Worm (Caenorhabditis elegans) whole organism, midembryonic: Measurements from ENCODE around the gene tbx-35.

Source experiments
- T22C8.4 ChIP-seq: fragments of 200-800 bp; sonication (Bioruptor generic); IDR thresholded peaks from 2 replicates; pipeline ENCODE4 v1.3.6; 2022; ENCODE audit warnings: missing genetic modification characterization, missing compliant biosample characterization
- cog-1 ChIP-seq: sonication (generic microtip); optimal IDR thresholded peaks from 2 replicates; lab custom pipeline; 2016; ENCODE audit warnings: missing genetic modification characterization, missing compliant biosample characterization
- flt-1 ChIP-seq: fragments of 200-800 bp; sonication (Bioruptor generic); IDR thresholded peaks from 2 replicates; pipeline ENCODE4 v1.3.6; 2022; ENCODE audit warnings: missing genetic modification characterization, missing compliant biosample characterization
- klf-2 ChIP-seq: fragments of 200-800 bp; sonication (Bioruptor generic); conservative IDR thresholded peaks from 2 replicates; pipeline ENCODE4 v1.3.6; 2022; ENCODE audit warnings: missing genetic modification reagents, missing genetic modification characterization, missing compliant biosample characterization
- med-1 ChIP-seq: sonication (generic microtip); optimal IDR thresholded peaks from 2 replicates; lab custom pipeline; 2017; ENCODE audit warnings: missing genetic modification characterization, mild to moderate bottlenecking, missing compliant biosample characterization, antibody characterized with exemption, missing genetic modification reagents; ENCODE audit not compliant: insufficient read depth
- ref-1 ChIP-seq: fragments of 200-800 bp; sonication (Bioruptor generic); conservative IDR thresholded peaks from 2 replicates; pipeline ENCODE4 v1.3.6; 2022; ENCODE audit warnings: missing genetic modification reagents, missing genetic modification characterization, missing compliant biosample characterization
- tab-1 ChIP-seq: fragments of 200-800 bp; sonication (Bioruptor generic); IDR thresholded peaks from 2 replicates; pipeline ENCODE4 v1.3.6; 2022; ENCODE audit warnings: missing genetic modification characterization, missing compliant biosample characterization
- ztf-23 ChIP-seq: fragments of 200-800 bp; sonication (Bioruptor generic); IDR thresholded peaks from 2 replicates; pipeline ENCODE4 v1.3.6; 2022; ENCODE audit warnings: missing genetic modification reagents, missing genetic modification characterization, missing compliant biosample characterization
- ztf-29 ChIP-seq: fragments of 200-800 bp; sonication (Bioruptor generic); IDR thresholded peaks from 2 replicates; pipeline ENCODE4 v1.3.6; 2022; ENCODE audit warnings: missing genetic modification reagents, missing genetic modification characterization, missing compliant biosample characterization

Gene tbx-35

DNA sequence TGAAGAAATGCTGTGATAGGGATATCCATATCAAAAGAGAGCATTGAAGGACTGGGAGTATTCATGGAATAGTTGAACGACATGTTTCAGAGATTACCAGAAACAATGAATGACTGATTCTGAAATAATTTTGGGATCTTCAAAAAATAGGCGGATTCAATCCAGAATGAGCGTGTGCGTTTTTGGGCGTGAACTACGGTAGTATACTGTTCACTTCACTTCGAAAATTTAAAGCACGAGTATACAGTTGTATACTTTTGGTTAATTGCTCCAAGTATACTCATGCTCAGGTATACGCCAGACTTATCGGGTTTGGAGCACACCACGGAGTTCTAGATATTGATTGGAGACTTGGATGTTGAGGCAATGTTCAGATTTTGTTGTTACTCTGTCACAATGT, at the start of gene tbx-35:
Gene tbx-35 (minus strand): TSS at position 101 of the 400 bp plus-strand sequence.
- TF ChIP-seq ztf-23 (GFP tag; lab: Robert Waterston, UW) (no peak), ref-1 (GFP tag; lab: Robert Waterston, UW) (no peak), cog-1 (tag; lab: Kevin White, UChicago) (no peak), flt-1 (no peak), T22C8.4 (GFP tag; lab: Robert Waterston, UW) (no peak)

ce11 chrII:5574925-5575324, 49.7 kb upstream of the tbx-35 start:
- TF ChIP-seq ztf-23 (GFP tag; lab: Robert Waterston, UW) (no peak), T22C8.4 (GFP tag; lab: Robert Waterston, UW) (no peak), tab-1 (GFP tag; lab: Robert Waterston, UW) (no peak), cog-1 (tag; lab: Kevin White, UChicago) (no peak), ztf-29 (GFP tag; lab: Robert Waterston, UW) (no peak), ref-1 (GFP tag; lab: Robert Waterston, UW) (no peak), med-1 (GFP tag; lab: Kevin White, UChicago) (no peak), klf-2 (GFP tag; lab: Robert Waterston, UW) (no peak), flt-1 (no peak)

ce11 chrII:5572082-5572746, 47.0 kb upstream of the tbx-35 start:
- no peak for TF ChIP-seq tab-1 (GFP tag; lab: Robert Waterston, UW)
- no peak for TF ChIP-seq T22C8.4 (GFP tag; lab: Robert Waterston, UW)
- no peak for TF ChIP-seq ztf-29 (GFP tag; lab: Robert Waterston, UW)
- no peak for TF ChIP-seq ref-1 (GFP tag; lab: Robert Waterston, UW)
- no peak for TF ChIP-seq med-1 (GFP tag; lab: Kevin White, UChicago)

- TF ChIP-seq cog-1 (tag; lab: Kevin White, UChicago) (no peak), med-1 (GFP tag; lab: Kevin White, UChicago) (no peak), ref-1 (GFP tag; lab: Robert Waterston, UW) (no peak), T22C8.4 (GFP tag; lab: Robert Waterston, UW) (no peak), tab-1 (GFP tag; lab: Robert Waterston, UW) (no peak), ztf-23 (GFP tag; lab: Robert Waterston, UW) (no peak)
Observed at ce11 chrII:5570272-5570671, 45.1 kb upstream of the tbx-35 start, which contains the start of the genes C17C3.1 and C17C3.15. TSS of gene C17C3.1 (plus strand) at chrII:5570572. TSS of gene C17C3.15 (plus strand) at chrII:5570654.

DNA sequence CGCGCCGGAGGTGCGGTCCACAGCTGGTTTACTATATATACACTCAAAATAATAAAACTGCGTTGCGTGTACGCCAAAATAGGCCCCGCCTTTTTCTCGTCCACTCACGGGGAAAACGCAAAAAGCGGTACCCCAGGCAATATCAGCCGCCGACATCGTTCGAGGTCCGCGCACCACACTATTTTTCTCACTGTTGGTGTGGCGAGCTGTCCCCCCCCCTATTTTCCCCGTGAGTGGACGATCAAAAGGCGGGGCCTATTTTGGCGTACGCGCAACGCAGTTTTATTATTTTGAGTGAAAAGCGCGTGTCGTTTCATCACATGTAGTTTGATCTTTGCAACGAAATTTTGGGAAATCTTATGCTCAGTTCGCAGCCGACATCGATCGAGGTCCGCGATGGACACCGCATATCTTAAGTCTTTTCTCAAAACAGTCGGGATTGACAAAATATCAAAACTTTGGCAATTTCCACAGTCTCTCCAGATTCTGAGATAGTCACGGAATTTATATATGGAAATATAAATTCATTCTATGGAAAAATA, 40.0 kb upstream of the tbx-35 start:
- TF ChIP-seq ztf-23 (GFP tag; lab: Robert Waterston, UW) (no peak), flt-1 (0 out of 2 replicates have a peak, but pooled peaks have one; percentile 45), cog-1 (tag; lab: Kevin White, UChicago) (no peak), klf-2 (GFP tag; lab: Robert Waterston, UW) (no peak), ref-1 (GFP tag; lab: Robert Waterston, UW) (no peak), T22C8.4 (GFP tag; lab: Robert Waterston, UW) (no peak), med-1 (GFP tag; lab: Kevin White, UChicago) (no peak), tab-1 (GFP tag; lab: Robert Waterston, UW) (no peak)

DNA sequence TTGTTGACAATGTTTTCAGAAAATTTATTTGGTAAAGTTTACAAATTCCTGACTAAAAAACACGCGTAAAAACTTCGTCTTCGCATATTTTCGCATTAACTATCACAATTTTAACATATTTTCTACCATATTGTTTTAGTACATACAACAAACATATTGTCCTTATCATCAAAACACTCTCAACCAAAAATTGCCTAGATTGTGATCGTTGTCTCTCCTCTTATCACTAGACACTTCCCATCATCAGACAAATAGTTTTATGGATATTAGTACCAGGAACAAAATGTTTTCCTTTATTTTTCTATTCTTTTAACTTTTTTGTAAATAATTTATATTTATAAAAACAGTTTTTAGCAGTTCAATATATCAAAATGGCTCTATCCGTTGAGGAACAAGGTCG, 36.2 kb upstream of the tbx-35 start, which contains the start of gene C17C3.3:
Gene C17C3.3 (plus strand): TSS at position 346 of the 400 bp plus-strand sequence.
- no peak for TF ChIP-seq ztf-23 (GFP tag; lab: Robert Waterston, UW)
- no peak for TF ChIP-seq ref-1 (GFP tag; lab: Robert Waterston, UW)
- TF ChIP-seq tab-1 (GFP tag; lab: Robert Waterston, UW) = no peak
- no peak for TF ChIP-seq med-1 (GFP tag; lab: Kevin White, UChicago)

DNA sequence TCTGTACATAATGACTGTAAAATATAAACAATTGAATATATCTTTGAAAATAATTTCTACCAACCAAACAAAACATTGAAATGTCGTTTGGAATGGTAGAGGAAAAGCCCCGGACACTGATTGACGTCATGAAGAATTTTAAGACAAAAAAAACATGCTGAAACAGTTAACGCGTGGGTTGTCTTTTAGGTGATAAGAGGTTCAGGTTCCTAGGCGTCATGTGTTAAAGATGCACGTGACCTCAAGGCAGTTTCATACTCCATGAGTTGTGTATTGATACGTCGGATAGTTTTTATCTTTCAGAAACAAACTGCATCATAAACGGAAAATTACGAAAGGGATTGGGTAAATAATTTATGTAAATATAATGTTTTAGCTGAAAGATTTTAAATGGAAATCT, 31.9 kb upstream of the tbx-35 start:
- no peak for TF ChIP-seq T22C8.4 (GFP tag; lab: Robert Waterston, UW)

DNA sequence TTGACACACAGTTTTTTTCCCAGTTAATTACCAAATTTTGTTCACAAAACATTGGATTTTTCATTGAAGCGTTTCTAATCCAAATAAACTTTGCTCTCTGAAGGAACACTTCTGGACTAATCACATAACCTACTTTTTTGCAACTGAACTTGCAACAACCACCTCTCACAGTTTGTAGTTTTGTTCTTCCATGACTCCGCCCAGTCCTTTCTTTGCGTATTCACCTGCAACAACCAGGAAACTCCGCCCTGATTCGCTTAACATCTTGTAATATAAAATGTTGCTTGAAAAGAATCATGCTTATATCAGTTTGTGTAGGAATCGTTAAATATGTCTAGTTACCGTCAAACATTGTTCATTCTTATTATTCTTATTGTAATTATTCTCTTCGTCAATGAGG, 31.2 kb upstream of the tbx-35 start, which contains the start of gene ins-11:
Gene ins-11 (plus strand): TSS at position 301 of the 400 bp plus-strand sequence.
- TF ChIP-seq T22C8.4 (GFP tag; lab: Robert Waterston, UW) (no peak), flt-1 (no peak), ztf-29 (GFP tag; lab: Robert Waterston, UW) (no peak), klf-2 (GFP tag; lab: Robert Waterston, UW) (no peak), med-1 (GFP tag; lab: Kevin White, UChicago) (no peak)

- TF ChIP-seq T22C8.4 (GFP tag; lab: Robert Waterston, UW) = no peak
- no peak for TF ChIP-seq med-1 (GFP tag; lab: Kevin White, UChicago)
- no peak for TF ChIP-seq ztf-29 (GFP tag; lab: Robert Waterston, UW)
- TF ChIP-seq cog-1 (tag; lab: Kevin White, UChicago) = no peak
- no peak for TF ChIP-seq flt-1
- no peak for TF ChIP-seq ref-1 (GFP tag; lab: Robert Waterston, UW)
- no peak for TF ChIP-seq ztf-23 (GFP tag; lab: Robert Waterston, UW)
- TF ChIP-seq tab-1 (GFP tag; lab: Robert Waterston, UW) = no peak
- no peak for TF ChIP-seq klf-2 (GFP tag; lab: Robert Waterston, UW)
Observed at ce11 chrII:5555522-5555921, 30.3 kb upstream of the tbx-35 start.

- no peak for TF ChIP-seq ztf-23 (GFP tag; lab: Robert Waterston, UW)
- no peak for TF ChIP-seq ref-1 (GFP tag; lab: Robert Waterston, UW)
Observed at ce11 chrII:5554788-5555187, 29.6 kb upstream of the tbx-35 start.
